Worm (Caenorhabditis elegans) whole organism, midembryonic: ENCODE measurements around the gene rol-3.

Experiments
- flt-1 ChIP-seq: fragments of 200-800 bp; sonication (Bioruptor generic); IDR thresholded peaks from 2 replicates; pipeline ENCODE4 v1.3.6; 2022; ENCODE audit warnings: missing genetic modification characterization, missing compliant biosample characterization
- klf-2 ChIP-seq: fragments of 200-800 bp; sonication (Bioruptor generic); conservative IDR thresholded peaks from 2 replicates; pipeline ENCODE4 v1.3.6; 2022; ENCODE audit warnings: missing genetic modification reagents, missing genetic modification characterization, missing compliant biosample characterization
- med-1 ChIP-seq: sonication (generic microtip); optimal IDR thresholded peaks from 2 replicates; lab custom pipeline; 2017; ENCODE audit warnings: missing genetic modification characterization, mild to moderate bottlenecking, missing compliant biosample characterization, antibody characterized with exemption, missing genetic modification reagents; ENCODE audit not compliant: insufficient read depth
- ref-1 ChIP-seq: fragments of 200-800 bp; sonication (Bioruptor generic); conservative IDR thresholded peaks from 2 replicates; pipeline ENCODE4 v1.3.6; 2022; ENCODE audit warnings: missing genetic modification reagents, missing genetic modification characterization, missing compliant biosample characterization

ce11 chrV:8253946-8254345, 15.7 kb upstream of the rol-3 start:
- TF ChIP-seq klf-2 (GFP tag; lab: Robert Waterston, UW) (no peak), ref-1 (no peak), flt-1 (GFP tag; lab: Robert Waterston, UW) (no peak), med-1 (GFP tag; lab: Kevin White, UChicago) (no peak)
